Worm (Caenorhabditis elegans): ENCODE data around the gene clec-31.

DNA sequence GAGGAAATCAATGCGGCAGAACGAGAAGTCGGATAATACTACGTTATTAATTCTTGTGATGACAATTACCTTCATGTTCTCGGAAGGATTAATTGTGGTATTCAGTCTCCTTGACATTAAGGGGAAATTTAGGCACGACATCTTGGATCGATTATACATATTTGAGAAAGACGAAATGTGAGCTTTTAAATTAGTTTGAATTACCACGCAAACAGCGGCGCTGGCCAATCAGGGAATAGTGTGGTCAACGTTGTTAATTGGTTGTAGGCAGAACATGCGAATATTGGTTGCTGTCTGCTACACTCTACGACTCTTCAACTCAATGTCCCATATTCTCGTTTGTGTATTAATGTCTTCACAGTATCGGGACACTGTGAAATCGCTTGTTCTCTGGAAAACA lies 17.1 kb upstream of the clec-31 start, which contains the start of gene F49A5.10:
- TF ChIP-seq ama-1 (optimal IDR thresholded peaks at IDR 0.05) (no peak), mec-3 (tag; optimal IDR thresholded peaks at IDR 0.05; ENCODE audit: borderline replicate concordance) (no peak), gmeb-2 (tag; optimal IDR thresholded peaks at IDR 0.05) (no peak), nhr-11 (tag; optimal IDR thresholded peaks at IDR 0.05) (no peak)
